Fruit fly (Drosophila melanogaster): Measurements from ENCODE around the gene mtm.

mtm gene

DNA sequence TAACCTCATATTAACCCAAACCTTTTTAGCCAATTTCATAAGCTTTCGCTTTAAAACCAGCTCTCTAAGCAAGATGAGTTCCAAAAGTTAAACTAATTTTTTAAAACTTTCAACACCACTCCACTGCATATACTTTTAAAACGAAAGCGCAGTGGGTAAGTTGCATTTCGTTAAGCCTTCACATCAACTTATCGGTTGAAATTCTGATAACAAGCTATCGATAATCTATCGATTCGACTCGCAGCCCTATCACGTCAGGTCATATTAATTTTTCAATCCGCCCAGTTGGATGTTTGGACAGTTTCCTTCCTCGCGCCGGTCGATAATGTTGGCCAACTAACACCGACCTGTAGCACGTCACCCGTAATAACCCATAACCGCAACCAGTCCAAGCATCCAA, 50.7 kb downstream of the mtm start, which contains the start of gene ifc (continued):
- peak; percentile 89 for TF ChIP-seq CG8290 (GFP tag; optimal IDR thresholded peaks at IDR 0.05)
- TF ChIP-seq CG8290 (tag; optimal IDR thresholded peaks at IDR 0.05): peak; percentile 43 to 84
- TF ChIP-seq CG42726 (GFP tag; IDR thresholded peaks at IDR 0.05; ENCODE audit: partially characterized antibody): no peak
- peak; percentile 32 for TF ChIP-seq Fer1 (GFP tag; optimal IDR thresholded peaks at IDR 0.05)
- no peak for TF ChIP-seq CG11398 (GFP tag; optimal IDR thresholded peaks at IDR 0.05)
- peak; percentile 70 for TF ChIP-seq dm (GFP tag; optimal IDR thresholded peaks at IDR 0.05)
- peak; percentile 85 for TF ChIP-seq MESR4 (GFP tag; optimal IDR thresholded peaks at IDR 0.05)
- no peak for TF ChIP-seq Abd-B (GFP tag; optimal IDR thresholded peaks at IDR 0.05)
- no peak for TF ChIP-seq CG11456 (GFP tag; IDR thresholded peaks at IDR 0.05)
- peak; percentile 58 for TF ChIP-seq CG7839 (tag; optimal IDR thresholded peaks at IDR 0.05)
- TF ChIP-seq fd102C (GFP tag; optimal IDR thresholded peaks at IDR 0.05): no peak
- no peak for TF ChIP-seq Ptx1 (GFP tag; IDR thresholded peaks at IDR 0.05)
- no peak for TF ChIP-seq CG8281 (tag; optimal IDR thresholded peaks at IDR 0.05)
- TF ChIP-seq CkIIα-i1 (GFP tag; IDR thresholded peaks at IDR 0.05): no peak
- no peak for TF ChIP-seq org-1 (GFP tag; optimal IDR thresholded peaks at IDR 0.05)
- no peak for TF ChIP-seq GATAe (GFP tag; conservative IDR thresholded peaks at IDR 0.05)
- TF ChIP-seq CG14050 (GFP tag; IDR thresholded peaks at IDR 0.05): no peak
- peak; percentile 32 for TF ChIP-seq CG9609 (GFP tag; optimal IDR thresholded peaks at IDR 0.05)
- no peak for TF ChIP-seq sens-2 (GFP tag; IDR thresholded peaks at IDR 0.05)
- TF ChIP-seq h (optimal IDR thresholded peaks at IDR 0.05): no peak
- TF ChIP-seq row (GFP tag; IDR thresholded peaks at IDR 0.05): no peak
- peak; percentile 23 for TF ChIP-seq ash1 (GFP tag; optimal IDR thresholded peaks at IDR 0.05)
- TF ChIP-seq CG2875 (GFP tag; optimal IDR thresholded peaks at IDR 0.05): no peak
- peak in 1 of 2 experiments; percentile 59 for TF ChIP-seq chif (GFP tag; optimal IDR thresholded peaks at IDR 0.05)
- peak; percentile 22 for TF ChIP-seq fd3F (GFP tag; optimal IDR thresholded peaks at IDR 0.05)
- no peak for TF ChIP-seq CG6813 (GFP tag; optimal IDR thresholded peaks at IDR 0.05)
- peak; percentile 57 for TF ChIP-seq Antp (GFP tag; optimal IDR thresholded peaks at IDR 0.05)
- TF ChIP-seq CG5953 (GFP tag; IDR thresholded peaks at IDR 0.05): no peak
- peak; percentile 60 for TF ChIP-seq sug (tag; optimal IDR thresholded peaks at IDR 0.05)
- no peak for TF ChIP-seq cg (GFP tag; optimal IDR thresholded peaks at IDR 0.05)
- TF ChIP-seq CTCF (GFP tag; optimal IDR thresholded peaks at IDR 0.05): peak; percentile 20
- peak; percentile 38 for TF ChIP-seq ems (GFP tag; optimal IDR thresholded peaks at IDR 0.05)
- peak; percentile 57 for TF ChIP-seq Chrac-16 (GFP tag; optimal IDR thresholded peaks at IDR 0.05)
- peak; percentile 95 for TF ChIP-seq CG17802 (tag; optimal IDR thresholded peaks at IDR 0.05)
- no peak for TF ChIP-seq H2.0 (GFP tag; IDR thresholded peaks at IDR 0.05)
- TF ChIP-seq CG1792 (GFP tag; optimal IDR thresholded peaks at IDR 0.05): peak; percentile 51
- TF ChIP-seq Taf1 (GFP tag; IDR thresholded peaks at IDR 0.05): no peak
- no peak for TF ChIP-seq Awh (GFP tag; IDR thresholded peaks at IDR 0.05)
- TF ChIP-seq CG8924 (tag; optimal IDR thresholded peaks at IDR 0.05): peak; percentile 61
- no peak for TF ChIP-seq odd (GFP tag; optimal IDR thresholded peaks at IDR 0.05)
- no peak for TF ChIP-seq esg (GFP tag; conservative IDR thresholded peaks at IDR 0.05)
- TF ChIP-seq CG10274 (GFP tag; optimal IDR thresholded peaks at IDR 0.05): no peak
- no peak for TF ChIP-seq Optix (GFP tag; IDR thresholded peaks at IDR 0.05)
- TF ChIP-seq unc-4 (GFP tag; IDR thresholded peaks at IDR 0.05; ENCODE audit: partially characterized antibody): no peak
- no peak for TF ChIP-seq Sox102F (GFP tag; optimal IDR thresholded peaks at IDR 0.05)
- peak; percentile 23 for TF ChIP-seq Oli (tag; optimal IDR thresholded peaks at IDR 0.05)
- no peak for TF ChIP-seq nau (GFP tag; optimal IDR thresholded peaks at IDR 0.05)
- no peak for TF ChIP-seq eve (GFP tag; optimal IDR thresholded peaks at IDR 0.05)
- TF ChIP-seq dati (GFP tag; IDR thresholded peaks at IDR 0.05): no peak
- no peak for TF ChIP-seq CG43689 (GFP tag; IDR thresholded peaks at IDR 0.05)
- TF ChIP-seq CG11696 (GFP tag; IDR thresholded peaks at IDR 0.05): no peak
- no peak for TF ChIP-seq ttk (GFP tag; IDR thresholded peaks at IDR 0.05)
- TF ChIP-seq CG11695 (GFP tag; IDR thresholded peaks at IDR 0.05): no peak

Measured in whole organism, embryonic.